Worm (Caenorhabditis elegans): Measurements from ENCODE around the gene irld-22.

The irld-22 gene

DNA sequence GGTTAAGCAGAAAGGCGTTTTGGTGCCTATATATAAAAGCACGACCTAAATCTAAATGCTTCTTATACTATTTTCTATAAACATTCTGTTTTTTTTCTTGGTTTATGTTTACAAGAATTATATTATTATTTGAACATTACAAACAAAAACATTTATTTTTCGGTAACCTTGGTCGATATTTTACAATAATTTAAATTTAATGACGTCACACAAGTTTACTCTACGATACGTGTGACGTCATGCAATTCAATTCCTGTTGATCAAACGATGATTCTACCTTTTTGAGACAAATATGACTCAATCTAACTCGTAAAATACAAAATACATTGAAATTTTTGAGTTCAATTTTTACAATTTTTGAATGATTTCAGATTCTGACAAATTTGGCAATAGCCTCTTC lies 4.0 kb downstream of the irld-22 start:
- TF ChIP-seq pha-4 (tag; optimal IDR thresholded peaks at IDR 0.05) = no peak
- TF ChIP-seq zip-8 (tag; optimal IDR thresholded peaks at IDR 0.05) = peak; percentile 99

DNA sequence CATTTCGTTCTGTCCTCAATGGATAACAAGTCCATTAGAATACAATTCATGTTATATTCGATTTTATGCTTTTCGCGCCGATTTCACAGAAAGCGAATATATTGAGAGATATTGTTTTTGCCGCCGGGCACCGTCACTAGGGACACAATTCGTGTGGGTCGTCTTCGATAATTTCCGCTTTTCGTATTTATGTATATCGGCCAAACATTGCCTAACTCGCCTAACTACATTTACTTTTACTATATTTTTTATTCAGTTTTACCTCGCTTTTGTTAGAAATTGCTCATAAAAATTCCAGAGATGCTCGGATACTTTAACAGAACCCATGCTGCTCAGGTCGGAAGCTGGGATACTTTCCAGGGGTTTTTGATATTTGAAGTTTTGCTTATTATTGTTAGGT lies 5.3 kb downstream of the irld-22 start, which contains the start of gene sre-9:
TSS of gene sre-9 (plus strand) at position 301 of the 400 bp plus-strand sequence.
- TF ChIP-seq lin-13 (tag; optimal IDR thresholded peaks at IDR 0.05) = no peak
- TF ChIP-seq mep-1 (tag; optimal IDR thresholded peaks at IDR 0.05) = no peak
- TF ChIP-seq unc-62 (GFP tag; optimal IDR thresholded peaks at IDR 0.05) = no peak
- TF ChIP-seq bed-3 (GFP tag; optimal IDR thresholded peaks at IDR 0.05) = no peak
- TF ChIP-seq ceh-39 (tag; optimal IDR thresholded peaks at IDR 0.05) = no peak
- no peak for TF ChIP-seq nhr-28 (tag; optimal IDR thresholded peaks at IDR 0.05)
- TF ChIP-seq blmp-1 (tag; optimal IDR thresholded peaks at IDR 0.05) = no peak
- no peak for TF ChIP-seq flh-1 (GFP tag; optimal IDR thresholded peaks at IDR 0.05)
- TF ChIP-seq elt-3 (tag; optimal IDR thresholded peaks at IDR 0.05) = no peak
- TF ChIP-seq unc-39 (tag; optimal IDR thresholded peaks at IDR 0.05) = no peak
- no peak for TF ChIP-seq mab-5 (tag; optimal IDR thresholded peaks at IDR 0.05)
- TF ChIP-seq ham-2 (GFP tag; optimal IDR thresholded peaks at IDR 0.05) = no peak
- no peak for TF ChIP-seq lsy-2 (tag; optimal IDR thresholded peaks at IDR 0.05)
- TF ChIP-seq pha-4 (tag; optimal IDR thresholded peaks at IDR 0.05) = no peak
- TF ChIP-seq mls-2 (tag; optimal IDR thresholded peaks at IDR 0.05) = no peak
- TF ChIP-seq unc-120 (tag; optimal IDR thresholded peaks at IDR 0.05; ENCODE audit: poor library complexity, severe bottlenecking) = no peak

DNA sequence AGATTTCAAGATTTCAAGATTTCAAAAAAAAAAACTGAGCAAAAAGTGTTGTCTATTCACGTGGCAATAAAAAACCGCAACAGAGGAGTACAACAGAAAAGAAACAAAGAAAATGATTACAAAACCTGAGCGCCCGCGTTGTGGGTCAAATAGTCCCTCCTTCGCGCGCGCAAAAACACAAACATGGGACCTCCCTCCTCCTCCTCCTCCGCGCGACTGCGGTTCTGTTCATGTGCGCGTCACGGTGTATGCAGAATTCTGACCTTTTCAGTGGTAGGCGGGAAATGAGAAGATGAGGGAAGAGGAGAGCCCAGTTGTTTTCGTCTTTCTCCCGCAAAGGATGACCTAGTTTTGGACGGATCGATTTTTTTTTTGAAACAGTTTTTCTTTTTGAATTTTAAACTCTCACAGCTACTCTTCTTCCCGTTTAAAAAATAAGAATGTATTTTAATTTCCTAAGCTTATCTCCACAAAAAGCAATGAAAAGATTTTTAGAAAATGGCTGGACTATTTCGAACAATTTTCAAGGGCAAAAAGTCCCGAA lies 7.6 kb downstream of the irld-22 start, which contains the start of gene C17E7.4:
TSS of gene C17E7.4 (plus strand) at position 494 of the 544 bp plus-strand sequence.
- no peak for TF ChIP-seq ceh-43 (GFP tag; optimal IDR thresholded peaks at IDR 0.05)
- no peak for TF ChIP-seq drap-1 (GFP tag; optimal IDR thresholded peaks at IDR 0.05)
- TF ChIP-seq elt-1 (tag; optimal IDR thresholded peaks at IDR 0.05; ENCODE audit: borderline replicate concordance, insufficient read depth) = no peak
- TF ChIP-seq M03D4.4 (tag; optimal IDR thresholded peaks at IDR 0.05) = no peak
- no peak for TF ChIP-seq bed-3 (GFP tag; optimal IDR thresholded peaks at IDR 0.05)
- no peak for TF ChIP-seq ham-2 (GFP tag; optimal IDR thresholded peaks at IDR 0.05)

DNA sequence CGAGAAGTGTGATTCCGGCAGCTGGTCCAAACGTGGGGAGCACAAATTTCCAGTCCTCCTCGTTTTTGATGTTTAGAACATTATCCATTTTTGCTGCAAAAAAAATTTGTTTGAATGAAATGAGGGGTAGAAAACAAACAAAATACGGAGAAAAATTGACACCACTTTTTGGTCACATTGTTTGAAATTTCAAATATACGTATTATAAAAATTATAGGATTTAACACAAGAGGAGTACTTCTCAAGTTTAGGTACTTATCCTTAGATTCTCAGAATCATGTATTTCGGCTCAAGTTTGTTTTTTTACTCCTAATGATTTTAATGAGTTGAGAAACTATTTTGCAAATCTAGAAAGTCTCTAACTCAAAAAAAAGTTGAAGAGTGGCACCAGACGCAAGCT lies 8.1 kb downstream of the irld-22 start, which contains the start of gene C17E7.12:
TSS of gene C17E7.12 (minus strand) at position 101 of the 400 bp plus-strand sequence.
- TF ChIP-seq unc-120 (tag; optimal IDR thresholded peaks at IDR 0.05; ENCODE audit: poor library complexity, severe bottlenecking) (no peak), nhr-12 (tag; optimal IDR thresholded peaks at IDR 0.05) (no peak), cnd-1 (tag; optimal IDR thresholded peaks at IDR 0.05) (no peak), elt-3 (tag; optimal IDR thresholded peaks at IDR 0.05) (no peak), mab-5 (tag; optimal IDR thresholded peaks at IDR 0.05) (no peak), ham-2 (GFP tag; optimal IDR thresholded peaks at IDR 0.05) (no peak), flh-1 (GFP tag; optimal IDR thresholded peaks at IDR 0.05) (no peak), zip-8 (tag; optimal IDR thresholded peaks at IDR 0.05) (no peak), mep-1 (tag; optimal IDR thresholded peaks at IDR 0.05) (no peak), lin-13 (tag; optimal IDR thresholded peaks at IDR 0.05) (no peak), ces-1 (GFP tag; optimal IDR thresholded peaks at IDR 0.05) (no peak), ceh-43 (GFP tag; optimal IDR thresholded peaks at IDR 0.05) (no peak), ztf-11 (tag; optimal IDR thresholded peaks at IDR 0.05) (no peak), M03D4.4 (tag; optimal IDR thresholded peaks at IDR 0.05) (no peak), unc-62 (GFP tag; optimal IDR thresholded peaks at IDR 0.05) (no peak), snpc-4 (tag; optimal IDR thresholded peaks at IDR 0.05) (no peak), nhr-2 (tag; optimal IDR thresholded peaks at IDR 0.05) (no peak)

DNA sequence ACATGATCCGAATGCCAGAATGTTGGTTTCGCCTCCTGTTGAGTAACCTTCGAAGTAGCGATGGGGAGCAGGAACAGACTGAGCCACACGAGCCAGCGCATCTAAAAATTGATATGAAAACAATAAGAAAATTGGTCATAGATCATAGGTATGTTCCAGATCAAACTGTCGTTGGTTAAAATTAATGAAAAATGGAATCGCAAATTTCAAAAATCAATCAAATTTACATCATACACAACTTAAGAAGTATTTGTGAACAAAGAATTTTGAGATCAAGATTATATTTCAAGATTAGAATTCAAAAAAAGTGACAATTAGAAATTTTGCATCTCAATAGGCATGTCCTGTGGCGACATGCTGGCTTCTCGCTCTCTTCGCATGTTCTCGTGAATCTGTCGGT lies 9.2 kb downstream of the irld-22 start, which contains the start of gene C17E7.9:
TSS of gene C17E7.9 (minus strand) at position 101 of the 400 bp plus-strand sequence.
- TF ChIP-seq M03D4.4 (tag; optimal IDR thresholded peaks at IDR 0.05) = no peak
- no peak for TF ChIP-seq zip-8 (tag; optimal IDR thresholded peaks at IDR 0.05)
- no peak for TF ChIP-seq pha-4 (tag; optimal IDR thresholded peaks at IDR 0.05)
- no peak for TF ChIP-seq lin-32 (GFP tag; optimal IDR thresholded peaks at IDR 0.05)
- TF ChIP-seq elt-1 (tag; optimal IDR thresholded peaks at IDR 0.05; ENCODE audit: borderline replicate concordance, insufficient read depth) = no peak
- no peak for TF ChIP-seq nhr-12 (tag; optimal IDR thresholded peaks at IDR 0.05)

DNA sequence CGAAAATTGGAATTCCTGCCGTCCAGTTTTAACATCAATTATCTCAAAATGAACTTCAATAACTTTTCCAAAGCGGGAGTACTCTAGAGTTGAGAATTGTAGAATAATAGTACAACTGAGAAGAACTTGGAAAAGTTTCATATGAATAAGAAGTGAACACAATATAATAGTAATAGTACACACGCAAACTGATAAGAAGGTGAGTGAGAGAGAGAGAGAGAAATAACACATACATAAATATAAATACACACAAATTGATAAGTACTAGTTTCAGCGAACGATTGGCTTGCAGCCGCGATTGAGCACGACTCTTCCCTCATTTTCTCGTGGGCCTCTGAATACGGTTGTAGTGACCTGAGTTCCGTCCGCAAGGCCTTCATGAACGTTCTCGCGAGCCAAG lies 10.9 kb downstream of the irld-22 start, which contains the start of gene C17E7.13:
TSS of gene C17E7.13 (minus strand) at position 176 of the 400 bp plus-strand sequence.
- TF ChIP-seq tbx-8 (GFP tag; optimal IDR thresholded peaks at IDR 0.05) = no peak
- TF ChIP-seq M03D4.4 (tag; optimal IDR thresholded peaks at IDR 0.05) = no peak
- TF ChIP-seq ceh-39 (tag; optimal IDR thresholded peaks at IDR 0.05) = no peak
- no peak for TF ChIP-seq lsy-2 (tag; optimal IDR thresholded peaks at IDR 0.05)
- no peak for TF ChIP-seq snpc-4 (tag; optimal IDR thresholded peaks at IDR 0.05)
